Worm (Caenorhabditis elegans): Measurements from ENCODE around the gene srt-55.

Gene srt-55

ce11 chrIII:10096525-10096972, 9.7 kb downstream of the srt-55 start (continued):
- peak; percentile 89 for TF ChIP-seq rbr-2 (tag; optimal IDR thresholded peaks at IDR 0.05)

- TF ChIP-seq nhr-102 (tag; optimal IDR thresholded peaks at IDR 0.05) = no peak
- TF ChIP-seq daf-16 (GFP tag; optimal IDR thresholded peaks at IDR 0.05) = no peak
- peak; percentile 41 for TF ChIP-seq daf-16 (tag; optimal IDR thresholded peaks at IDR 0.05)
- TF ChIP-seq zip-11 (GFP tag; IDR thresholded peaks at IDR 0.05) = no peak
- TF ChIP-seq mxl-2 (GFP tag; conservative IDR thresholded peaks at IDR 0.05) = no peak
- TF ChIP-seq F37D6.2 (tag; optimal IDR thresholded peaks at IDR 0.05) = no peak
- TF ChIP-seq daf-19 (GFP tag; conservative IDR thresholded peaks at IDR 0.05) = no peak
- no peak for TF ChIP-seq hlh-11 (tag; optimal IDR thresholded peaks at IDR 0.05)
- TF ChIP-seq lsy-2 (tag; optimal IDR thresholded peaks at IDR 0.05) = peak in 1 of 2 experiments; percentile 57
- no peak for TF ChIP-seq mdl-1 (tag; optimal IDR thresholded peaks at IDR 0.05)
- TF ChIP-seq duxl-1 (tag; optimal IDR thresholded peaks at IDR 0.05; ENCODE audit: poor library complexity) = no peak
- no peak for TF ChIP-seq dve-1 (tag; optimal IDR thresholded peaks at IDR 0.05; ENCODE audit: insufficient read depth)
- no peak for TF ChIP-seq nhr-10 (tag; optimal IDR thresholded peaks at IDR 0.05)
- no peak for TF ChIP-seq mxl-3 (GFP tag; optimal IDR thresholded peaks at IDR 0.05)
- TF ChIP-seq ZK337.2 (GFP tag; IDR thresholded peaks at IDR 0.05) = no peak
- TF ChIP-seq mep-1 (tag; optimal IDR thresholded peaks at IDR 0.05) = no peak
- TF ChIP-seq pqm-1 (tag; optimal IDR thresholded peaks at IDR 0.05) = peak; percentile 8
- TF ChIP-seq jun-1 (tag; optimal IDR thresholded peaks at IDR 0.05) = no peak
- no peak for TF ChIP-seq D1046.2 (GFP tag; IDR thresholded peaks at IDR 0.05)
- TF ChIP-seq dpl-1 (GFP tag; optimal IDR thresholded peaks at IDR 0.05) = no peak
- no peak for TF ChIP-seq skn-1 (tag; optimal IDR thresholded peaks at IDR 0.05)
- TF ChIP-seq arid-1 (GFP tag; conservative IDR thresholded peaks at IDR 0.05) = no peak
- TF ChIP-seq set-16 (GFP tag; IDR thresholded peaks at IDR 0.05) = no peak
- no peak for TF ChIP-seq nhr-41 (GFP tag; IDR thresholded peaks at IDR 0.05)
- TF ChIP-seq fkh-10 (GFP tag; optimal IDR thresholded peaks at IDR 0.05) = no peak
- no peak for TF ChIP-seq lim-7 (GFP tag; IDR thresholded peaks at IDR 0.05)
- TF ChIP-seq lin-13 (GFP tag; optimal IDR thresholded peaks at IDR 0.05) = no peak
- no peak for TF ChIP-seq mdt-29 (GFP tag; IDR thresholded peaks at IDR 0.05)
- TF ChIP-seq tra-1 (GFP tag; IDR thresholded peaks at IDR 0.05) = no peak
- TF ChIP-seq nhr-237 (tag; optimal IDR thresholded peaks at IDR 0.05) = no peak
- no peak for TF ChIP-seq sdz-12 (GFP tag; optimal IDR thresholded peaks at IDR 0.05)
- TF ChIP-seq attf-4 (tag; optimal IDR thresholded peaks at IDR 0.05) = no peak
- no peak for TF ChIP-seq nhr-25 (tag; optimal IDR thresholded peaks at IDR 0.05; ENCODE audit: borderline replicate concordance, insufficient read depth)
- peak; percentile 47 for TF ChIP-seq nhr-28 (tag; optimal IDR thresholded peaks at IDR 0.05)
Measured at ce11 chrIII:10095377-10095776, 10.9 kb downstream of the srt-55 start.

- TF ChIP-seq hif-1 (tag; optimal IDR thresholded peaks at IDR 0.05) (peak in 1 of 2 experiments; percentile 9), mes-2 (tag; optimal IDR thresholded peaks at IDR 0.05; ENCODE audit: poor library complexity, severe bottlenecking) (peak; percentile 36), jun-1 (tag; optimal IDR thresholded peaks at IDR 0.05) (no peak), rbr-2 (tag; optimal IDR thresholded peaks at IDR 0.05) (peak; percentile 43), snpc-4 (tag; optimal IDR thresholded peaks at IDR 0.05) (no peak), dve-1 (tag; optimal IDR thresholded peaks at IDR 0.05; ENCODE audit: insufficient read depth) (no peak), nhr-25 (tag; optimal IDR thresholded peaks at IDR 0.05; ENCODE audit: borderline replicate concordance, insufficient read depth) (peak; percentile 30), nhr-111 (GFP tag; optimal IDR thresholded peaks at IDR 0.05) (no peak), daf-19 (GFP tag; conservative IDR thresholded peaks at IDR 0.05) (no peak), lin-38 (GFP tag; IDR thresholded peaks at IDR 0.05) (no peak), nhr-6 (tag; optimal IDR thresholded peaks at IDR 0.05) (no peak), lin-13 (GFP tag; optimal IDR thresholded peaks at IDR 0.05) (no peak), lim-7 (GFP tag; IDR thresholded peaks at IDR 0.05) (no peak), nhr-28 (tag; optimal IDR thresholded peaks at IDR 0.05) (no peak), ctbp-1 (GFP tag; IDR thresholded peaks at IDR 0.05) (0 out of 2 replicates have a peak, but pooled peaks have one; percentile 9), nhr-11 (tag; optimal IDR thresholded peaks at IDR 0.05) (no peak), mdl-1 (tag; optimal IDR thresholded peaks at IDR 0.05) (peak in 1 of 2 experiments; percentile 25), pha-4 (GFP tag; IDR thresholded peaks at IDR 0.05) (0 out of 2 replicates have a peak, but pooled peaks have one; percentile 6), pha-4 (tag; optimal IDR thresholded peaks at IDR 0.05) (no peak), zfp-2 (tag; optimal IDR thresholded peaks at IDR 0.05) (no peak), egl-43 (GFP tag; IDR thresholded peaks at IDR 0.05) (0 out of 2 replicates have a peak, but pooled peaks have one; percentile 45), tra-1 (GFP tag; IDR thresholded peaks at IDR 0.05) (no peak), set-16 (GFP tag; IDR thresholded peaks at IDR 0.05) (peak; percentile 96), madf-9 (GFP tag; conservative IDR thresholded peaks at IDR 0.05) (peak; percentile 83)
Measured at ce11 chrIII:10094538-10094937, 11.8 kb downstream of the srt-55 start.
